Worm (Caenorhabditis elegans): ENCODE measurements around the gene skr-15.

ce11 chrII:3803219-3803618 is 20.7 kb upstream of the skr-15 start, which contains the start of gene ins-32:
- TF ChIP-seq nhr-11 (tag; optimal IDR thresholded peaks at IDR 0.05) (no peak), mec-3 (tag; optimal IDR thresholded peaks at IDR 0.05; ENCODE audit: borderline replicate concordance) (no peak), ceh-22 (tag; optimal IDR thresholded peaks at IDR 0.05) (no peak), pqm-1 (tag; optimal IDR thresholded peaks at IDR 0.05) (no peak), lin-11 (tag; optimal IDR thresholded peaks at IDR 0.05) (no peak), ceh-45 (GFP tag; IDR thresholded peaks at IDR 0.05) (no peak), nfya-1 (tag; optimal IDR thresholded peaks at IDR 0.05) (no peak), ama-1 (optimal IDR thresholded peaks at IDR 0.05) (no peak), hlh-13 (GFP tag; optimal IDR thresholded peaks at IDR 0.05) (no peak), ceh-31 (tag; optimal IDR thresholded peaks at IDR 0.05) (no peak), elt-4 (tag; optimal IDR thresholded peaks at IDR 0.05) (no peak)

Data from whole organism, late embryonic.